Worm (Caenorhabditis elegans) whole organism, late embryonic: ENCODE data around the gene ppm-2.

Experiments used
- C38D4.7 ChIP-seq: fragments of 200-800 bp; sonication (Bioruptor generic); optimal IDR thresholded peaks from 2 replicates; lab custom pipeline; 2018; ENCODE audit warnings: mild to moderate bottlenecking, missing genetic modification characterization, moderate library complexity, missing compliant biosample characterization
- K02D7.2 ChIP-seq: sonication (generic microtip); optimal IDR thresholded peaks from 2 replicates; lab custom pipeline; 2017; ENCODE audit warnings: mild to moderate bottlenecking, missing genetic modification characterization, missing compliant biosample characterization
- Y22D7AL.16 ChIP-seq: sonication (generic microtip); optimal IDR thresholded peaks from 2 replicates; lab custom pipeline; 2016; ENCODE audit warnings: missing genetic modification characterization, missing compliant biosample characterization
- ceh-2 ChIP-seq: sonication (generic microtip); optimal IDR thresholded peaks from 2 replicates; lab custom pipeline; 2016; ENCODE audit warnings: missing genotype, missing genetic modification characterization, missing compliant biosample characterization
- ceh-22 ChIP-seq: sonication (generic microtip); optimal IDR thresholded peaks from 2 replicates; lab custom pipeline; 2017; ENCODE audit warnings: missing biosample characterization, missing genetic modification characterization
- ceh-24 ChIP-seq: sonication (generic microtip); optimal IDR thresholded peaks from 2 replicates; lab custom pipeline; 2016; ENCODE audit warnings: mild to moderate bottlenecking, missing genetic modification characterization, missing compliant biosample characterization
- ceh-31 ChIP-seq: sonication (generic microtip); optimal IDR thresholded peaks from 2 replicates; lab custom pipeline; 2016; ENCODE audit warnings: missing genetic modification characterization, missing compliant biosample characterization
- ceh-34 ChIP-seq: sonication (generic microtip); optimal IDR thresholded peaks from 2 replicates; lab custom pipeline; 2016; ENCODE audit warnings: mild to moderate bottlenecking, missing genetic modification characterization, missing compliant biosample characterization
- ceh-48 ChIP-seq: sonication (generic microtip); optimal IDR thresholded peaks from 2 replicates; lab custom pipeline; 2016; ENCODE audit warnings: missing genetic modification characterization, inconsistent platforms, missing compliant biosample characterization
- che-1 ChIP-seq: sonication (generic microtip); optimal IDR thresholded peaks from 2 replicates; lab custom pipeline; 2016; ENCODE audit warnings: mild to moderate bottlenecking, missing genetic modification characterization, missing compliant biosample characterization
- elt-2 ChIP-seq: sonication (generic microtip); optimal IDR thresholded peaks from 2 replicates; lab custom pipeline; 2016; ENCODE audit warnings: missing genetic modification reagents, missing genetic modification characterization, missing compliant biosample characterization
- elt-4 ChIP-seq: sonication (generic microtip); optimal IDR thresholded peaks from 2 replicates; lab custom pipeline; 2016; ENCODE audit warnings: missing genetic modification characterization, missing compliant biosample characterization
- eyg-1 ChIP-seq: sonication (generic microtip); optimal IDR thresholded peaks from 2 replicates; lab custom pipeline; 2016; ENCODE audit warnings: missing genotype, missing genetic modification characterization, missing compliant biosample characterization
- hlh-30 ChIP-seq: sonication (generic microtip); optimal IDR thresholded peaks from 2 replicates; lab custom pipeline; 2017; ENCODE audit warnings: antibody characterized with exemption, missing genetic modification characterization, missing compliant biosample characterization; ENCODE audit not compliant: insufficient read depth
- hlh-6 ChIP-seq: sonication (generic microtip); optimal IDR thresholded peaks from 2 replicates; lab custom pipeline; 2016; ENCODE audit warnings: missing genotype, missing genetic modification characterization, missing compliant biosample characterization
- hlh-8 ChIP-seq: sonication (generic microtip); optimal IDR thresholded peaks from 2 replicates; lab custom pipeline; 2016; ENCODE audit warnings: missing genotype, missing genetic modification characterization, missing compliant biosample characterization
- lim-6 ChIP-seq: sonication (generic microtip); optimal IDR thresholded peaks from 2 replicates; lab custom pipeline; 2016; ENCODE audit warnings: missing genetic modification characterization, missing compliant biosample characterization
- mec-3 ChIP-seq: sonication (generic microtip); optimal IDR thresholded peaks from 2 replicates; lab custom pipeline; 2016; ENCODE audit warnings: borderline replicate concordance, missing genetic modification characterization, missing compliant biosample characterization
- nfya-1 ChIP-seq: sonication (generic microtip); optimal IDR thresholded peaks from 2 replicates; lab custom pipeline; 2017; ENCODE audit warnings: missing genetic modification characterization, mild to moderate bottlenecking, missing compliant biosample characterization, antibody characterized with exemption, moderate library complexity
- nhr-11 ChIP-seq: fragments of 150-350 bp; optimal IDR thresholded peaks from 2 replicates; lab custom pipeline; 2014; ENCODE audit warnings: missing biosample characterization, missing genetic modification characterization
- odd-2 ChIP-seq: sonication (generic microtip); optimal IDR thresholded peaks from 2 replicates; lab custom pipeline; 2017; ENCODE audit warnings: antibody characterized with exemption, mild to moderate bottlenecking, missing genetic modification characterization, missing compliant biosample characterization
- pat-9 ChIP-seq: fragments of 200-800 bp; sonication (Bioruptor generic); optimal IDR thresholded peaks from 2 replicates; lab custom pipeline; 2018; ENCODE audit warnings: mild to moderate bottlenecking, missing genetic modification characterization, moderate library complexity, missing compliant biosample characterization
- pha-2 ChIP-seq: sonication (generic microtip); optimal IDR thresholded peaks from 2 replicates; lab custom pipeline; 2017; ENCODE audit warnings: mild to moderate bottlenecking, missing genetic modification characterization, missing compliant biosample characterization
- pha-4 ChIP-seq: fragments of 150-350 bp; optimal IDR thresholded peaks from 2 replicates; lab custom pipeline; 2018; ENCODE audit warnings: missing biosample characterization, missing genetic modification reagents, missing genetic modification characterization
- pqm-1 ChIP-seq: sonication (generic microtip); optimal IDR thresholded peaks from 2 replicates; lab custom pipeline; 2016; ENCODE audit warnings: missing genetic modification characterization, missing compliant biosample characterization
- pros-1 ChIP-seq: fragments of 150-350 bp; optimal IDR thresholded peaks from 2 replicates; lab custom pipeline; 2014; ENCODE audit warnings: missing biosample characterization, missing genetic modification reagents, missing genetic modification characterization
- ref-2 ChIP-seq: sonication (generic microtip); optimal IDR thresholded peaks from 2 replicates; lab custom pipeline; 2016; ENCODE audit warnings: missing genetic modification characterization, missing compliant biosample characterization
- rnt-1 ChIP-seq: sonication (generic microtip); optimal IDR thresholded peaks from 2 replicates; lab custom pipeline; 2016; ENCODE audit warnings: missing genetic modification characterization, missing compliant biosample characterization
- sdc-2 ChIP-seq: sonication (generic microtip); optimal IDR thresholded peaks from 2 replicates; lab custom pipeline; 2016; ENCODE audit warnings: missing genotype, missing genetic modification characterization, missing compliant biosample characterization
- sox-2 ChIP-seq: fragments of 200-800 bp; sonication (Bioruptor generic); IDR thresholded peaks from 2 replicates; pipeline ENCODE4 v1.3.6; 2022; ENCODE audit warnings: missing genetic modification reagents, missing genetic modification characterization, missing compliant biosample characterization
- syd-9 ChIP-seq: sonication (generic microtip); optimal IDR thresholded peaks from 2 replicates; lab custom pipeline; 2016; ENCODE audit warnings: mild to moderate bottlenecking, missing genetic modification characterization, moderate library complexity, missing compliant biosample characterization
- tbx-2 ChIP-seq: sonication (generic microtip); optimal IDR thresholded peaks from 2 replicates; lab custom pipeline; 2016; ENCODE audit warnings: missing genetic modification characterization, missing compliant biosample characterization
- tbx-7 ChIP-seq: sonication (generic microtip); optimal IDR thresholded peaks from 2 replicates; lab custom pipeline; 2016; ENCODE audit warnings: missing genotype, missing genetic modification characterization, missing compliant biosample characterization
- unc-3 ChIP-seq, 2 experiments: fragments of 200-800 bp in 1 of 2; sonication (Bioruptor generic) in 1 of 2; sonication (generic microtip) in 1 of 2; conservative IDR thresholded peaks in 1 of 2; optimal IDR thresholded peaks in 1 of 2; 2 replicates each; pipeline versions ENCODE4 v1.3.6 to Lab custom; 2016 to 2022; ENCODE audit warnings: missing compliant biosample characterization in 2 of 2, missing genetic modification characterization in 2 of 2, missing genetic modification reagents in 1 of 2
- unc-42 ChIP-seq: sonication (generic microtip); optimal IDR thresholded peaks from 2 replicates; lab custom pipeline; 2016; ENCODE audit warnings: missing genotype, missing genetic modification characterization, missing compliant biosample characterization
- unc-55 ChIP-seq: sonication (generic microtip); optimal IDR thresholded peaks from 2 replicates; lab custom pipeline; 2017; ENCODE audit warnings: missing biosample characterization, missing genetic modification reagents, missing genetic modification characterization
- zip-5 ChIP-seq: sonication (generic microtip); optimal IDR thresholded peaks from 2 replicates; lab custom pipeline; 2016; ENCODE audit warnings: missing genetic modification characterization, missing compliant biosample characterization
- ztf-16 ChIP-seq: sonication (generic microtip); optimal IDR thresholded peaks from 2 replicates; lab custom pipeline; 2017; ENCODE audit warnings: missing genetic modification characterization, missing compliant biosample characterization

Gene ppm-2

DNA sequence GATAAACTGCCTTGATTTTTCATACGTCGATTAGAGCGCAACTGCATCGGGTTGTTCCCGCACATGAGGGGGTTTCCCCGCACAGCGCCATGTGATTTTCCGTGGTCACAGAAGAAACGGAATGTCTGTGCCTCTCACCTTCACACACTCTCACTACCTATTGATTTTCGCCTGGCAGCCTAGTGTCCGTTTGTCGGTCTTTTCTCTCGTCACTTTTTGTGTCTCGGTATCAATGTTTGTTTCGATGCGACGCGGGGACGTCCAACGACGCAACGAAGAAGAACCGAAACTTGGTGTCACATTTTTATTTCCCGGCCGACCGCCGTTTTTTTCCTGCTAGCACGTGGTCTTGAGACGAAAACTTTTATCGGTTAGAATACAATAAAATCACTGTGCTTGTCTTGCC is 928 bp upstream of the ppm-2 start (continued):
- TF ChIP-seq ceh-48 (tag; lab: Kevin White, UChicago): peak; percentile 96
- TF ChIP-seq nfya-1 (tag; lab: Kevin White, UChicago): peak; percentile 79
- TF ChIP-seq hlh-8: peak; percentile 63
- no peak for TF ChIP-seq nhr-11 (tag; lab: Kevin White, UChicago)

DNA sequence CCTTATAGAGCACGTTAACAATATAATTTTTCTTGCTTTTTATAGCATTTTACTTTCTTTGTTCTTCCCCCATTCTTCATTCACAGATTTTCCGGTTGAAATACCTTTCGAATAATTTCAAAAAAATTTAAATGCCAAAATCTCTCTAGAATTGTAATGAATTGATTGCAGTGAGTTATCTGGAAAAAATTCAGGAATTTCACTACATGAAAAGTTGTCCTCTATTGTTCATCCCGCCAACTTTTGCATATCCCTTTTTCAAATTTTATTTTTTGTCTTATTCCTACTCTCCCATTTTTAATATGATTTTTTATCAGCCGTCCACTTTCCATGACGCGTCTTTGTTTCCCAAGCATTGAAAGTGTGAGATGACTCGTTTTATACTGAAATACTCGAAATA is 3.1 kb downstream of the ppm-2 start:
- no peak for TF ChIP-seq mec-3 (tag; lab: Kevin White, UChicago)
- no peak for TF ChIP-seq pros-1 (tag; lab: Kevin White, UChicago)
- no peak for TF ChIP-seq rnt-1 (tag; lab: Kevin White, UChicago)
- TF ChIP-seq elt-2 (tag; lab: Kevin White, UChicago): no peak
- TF ChIP-seq unc-42: no peak
- no peak for TF ChIP-seq elt-4
- TF ChIP-seq odd-2 (tag; lab: Kevin White, UChicago): no peak
- no peak for TF ChIP-seq ceh-34 (tag; lab: Kevin White, UChicago)
- no peak for TF ChIP-seq sdc-2
- no peak for TF ChIP-seq ceh-2 (tag; lab: Kevin White, UChicago)
- no peak for TF ChIP-seq unc-3 (GFP tag; conservative IDR thresholded peaks at IDR 0.05; lab: Robert Waterston, UW)
- no peak for TF ChIP-seq unc-3 (tag; optimal IDR thresholded peaks at IDR 0.05; lab: Kevin White, UChicago)
- no peak for TF ChIP-seq pha-4

DNA sequence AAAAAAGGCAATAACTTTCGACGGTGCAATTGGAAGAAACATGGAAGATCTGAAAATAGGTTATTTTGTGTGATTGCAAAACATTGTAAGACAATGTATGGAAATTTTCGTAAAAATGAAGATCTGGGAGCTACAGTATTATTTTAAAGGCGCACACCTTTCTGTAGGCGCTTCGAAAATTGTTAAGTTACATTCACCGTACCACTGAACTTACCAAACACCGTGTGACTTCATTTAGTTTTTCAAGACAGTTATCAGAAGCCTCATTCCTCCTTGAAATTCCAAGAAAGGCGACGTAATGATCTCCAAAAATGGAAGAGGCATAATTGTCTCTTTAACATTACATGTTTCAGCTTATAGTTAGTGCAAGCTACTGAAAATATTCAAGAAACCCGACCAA is 3.6 kb downstream of the ppm-2 start:
- TF ChIP-seq nfya-1 (tag; lab: Kevin White, UChicago): no peak
- no peak for TF ChIP-seq nhr-11 (tag; lab: Kevin White, UChicago)
- TF ChIP-seq K02D7.2: no peak

DNA sequence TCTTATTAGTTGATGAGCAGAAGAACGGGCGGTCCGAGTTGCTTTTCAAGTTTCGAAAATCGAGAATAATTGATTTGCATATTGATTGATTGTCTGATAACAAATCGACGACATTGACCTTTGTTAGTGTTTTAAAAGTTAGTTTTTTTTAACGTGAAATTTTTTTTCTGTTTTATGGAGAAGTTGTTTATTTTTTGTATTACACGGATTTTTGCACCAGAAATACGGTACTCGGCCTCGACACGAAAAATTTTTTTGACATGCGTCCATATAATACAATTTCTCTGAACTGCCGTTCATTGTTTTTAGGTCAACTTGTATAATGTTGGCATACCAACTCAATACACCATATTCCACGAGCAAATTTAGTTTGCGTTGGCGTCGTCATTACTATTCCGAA is 5.1 kb downstream of the ppm-2 start, which contains the start of gene T23F11.2:
Gene T23F11.2, minus strand, starts transcription at position 101 of the 400 bp plus-strand sequence.
- no peak for TF ChIP-seq unc-55 (GFP tag; lab: Kevin White, UChicago)
- no peak for TF ChIP-seq ref-2 (tag; lab: Kevin White, UChicago)
- no peak for TF ChIP-seq nhr-11 (tag; lab: Kevin White, UChicago)
- TF ChIP-seq Y22D7AL.16: no peak
- no peak for TF ChIP-seq sox-2
- no peak for TF ChIP-seq eyg-1 (tag; lab: Kevin White, UChicago)
- no peak for TF ChIP-seq sdc-2
- TF ChIP-seq C38D4.7 (GFP tag; lab: Kevin White, UChicago): no peak
- TF ChIP-seq ceh-31 (tag; lab: Kevin White, UChicago): no peak
- no peak for TF ChIP-seq che-1 (tag; lab: Kevin White, UChicago)
- no peak for TF ChIP-seq hlh-6 (tag; lab: Kevin White, UChicago)

ce11 chrIII:4656415-4656814 is 6.1 kb downstream of the ppm-2 start:
- no peak for TF ChIP-seq Y22D7AL.16
- TF ChIP-seq tbx-7 (tag; lab: Kevin White, UChicago): no peak
- no peak for TF ChIP-seq ztf-16 (tag; lab: Kevin White, UChicago)
- TF ChIP-seq K02D7.2: no peak
- TF ChIP-seq pha-4: no peak
- TF ChIP-seq ceh-24 (tag; lab: Kevin White, UChicago): no peak
- TF ChIP-seq ceh-48 (tag; lab: Kevin White, UChicago): peak; percentile 79
- no peak for TF ChIP-seq pqm-1 (tag; lab: Kevin White, UChicago)
- TF ChIP-seq nhr-11 (tag; lab: Kevin White, UChicago): no peak
- TF ChIP-seq zip-5 (tag; lab: Kevin White, UChicago): no peak
- no peak for TF ChIP-seq unc-55 (GFP tag; lab: Kevin White, UChicago)
- TF ChIP-seq pat-9: no peak
- TF ChIP-seq hlh-6 (tag; lab: Kevin White, UChicago): no peak
- TF ChIP-seq sdc-2: no peak
- peak; percentile 66 for TF ChIP-seq unc-42
- peak; percentile 9 for TF ChIP-seq lim-6 (tag; lab: Kevin White, UChicago)
- no peak for TF ChIP-seq tbx-2 (tag; lab: Kevin White, UChicago)
- TF ChIP-seq rnt-1 (tag; lab: Kevin White, UChicago): no peak
- TF ChIP-seq elt-4: no peak
- peak; percentile 20 for TF ChIP-seq nfya-1 (tag; lab: Kevin White, UChicago)
- TF ChIP-seq hlh-30: no peak
- TF ChIP-seq mec-3 (tag; lab: Kevin White, UChicago): no peak
- no peak for TF ChIP-seq ceh-22
- TF ChIP-seq syd-9 (tag; lab: Kevin White, UChicago): no peak
- TF ChIP-seq ceh-31 (tag; lab: Kevin White, UChicago): peak; percentile 79
- TF ChIP-seq pha-2: no peak
